Worm (Caenorhabditis elegans) whole organism, midembryonic: Measurements from ENCODE around the gene osta-2.

Experiments
- flt-1 ChIP-seq: fragments of 200-800 bp; sonication (Bioruptor generic); IDR thresholded peaks from 2 replicates; pipeline ENCODE4 v1.3.6; 2022; ENCODE audit warnings: missing genetic modification characterization, missing compliant biosample characterization
- klf-2 ChIP-seq: fragments of 200-800 bp; sonication (Bioruptor generic); conservative IDR thresholded peaks from 2 replicates; pipeline ENCODE4 v1.3.6; 2022; ENCODE audit warnings: missing genetic modification reagents, missing genetic modification characterization, missing compliant biosample characterization
- ztf-29 ChIP-seq: fragments of 200-800 bp; sonication (Bioruptor generic); IDR thresholded peaks from 2 replicates; pipeline ENCODE4 v1.3.6; 2022; ENCODE audit warnings: missing genetic modification reagents, missing genetic modification characterization, missing compliant biosample characterization

DNA sequence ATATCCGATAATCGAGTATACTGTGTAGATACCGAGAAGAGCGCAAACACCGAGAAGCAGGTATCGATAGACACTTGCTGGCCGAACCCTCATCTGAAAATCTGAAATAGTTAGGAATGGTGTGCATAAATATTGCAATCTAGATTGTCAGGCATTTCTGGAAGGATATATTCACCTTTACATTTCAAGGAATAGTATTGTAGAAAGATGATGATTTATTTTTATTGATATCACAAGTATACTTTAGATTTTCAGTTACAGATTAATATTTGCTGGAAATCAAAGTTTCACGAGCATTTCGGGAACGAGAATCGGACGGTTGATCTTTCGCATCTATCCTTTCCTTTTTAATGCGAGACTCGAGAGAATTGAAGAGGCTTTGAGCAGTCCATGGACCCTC lies 47.8 kb upstream of the osta-2 start, which contains the start of gene fut-3:
- no peak for TF ChIP-seq klf-2 (GFP tag; lab: Robert Waterston, UW)
- TF ChIP-seq ztf-29 (GFP tag; lab: Robert Waterston, UW), result no peak
- TF ChIP-seq flt-1 (GFP tag; lab: Robert Waterston, UW), result no peak
